Worm (Caenorhabditis elegans): ENCODE measurements around the gene aak-1.

- no peak for TF ChIP-seq lir-3 (tag; optimal IDR thresholded peaks at IDR 0.05)
- no peak for TF ChIP-seq hlh-30 (tag; optimal IDR thresholded peaks at IDR 0.05; ENCODE audit: insufficient read depth)
- no peak for TF ChIP-seq lin-15B (tag; optimal IDR thresholded peaks at IDR 0.05)
- TF ChIP-seq unc-39 (tag; optimal IDR thresholded peaks at IDR 0.05): no peak
- TF ChIP-seq daf-12 (tag; optimal IDR thresholded peaks at IDR 0.05): no peak
Observed at ce11 chrIII:8718592-8718991, 42.3 kb downstream of the aak-1 start.

Data from whole organism, L4 larva.